Fruit fly (Drosophila melanogaster): ENCODE measurements around the gene Ndae1.
A peak's percentile ranks its signal among the peaks of the same experiment; 100 is the strongest.

dm6 chr2L:7188530-7188996 is 60.6 kb downstream of the Ndae1 start:
- peak; percentile 98 for TF ChIP-seq Clk (GFP tag; optimal IDR thresholded peaks at IDR 0.05)
- peak; percentile 98 for TF ChIP-seq CG11617 (GFP tag; optimal IDR thresholded peaks at IDR 0.05)

Data from whole organism, adult.